Worm (Caenorhabditis elegans): Measurements from ENCODE around the gene rab-30.

DNA sequence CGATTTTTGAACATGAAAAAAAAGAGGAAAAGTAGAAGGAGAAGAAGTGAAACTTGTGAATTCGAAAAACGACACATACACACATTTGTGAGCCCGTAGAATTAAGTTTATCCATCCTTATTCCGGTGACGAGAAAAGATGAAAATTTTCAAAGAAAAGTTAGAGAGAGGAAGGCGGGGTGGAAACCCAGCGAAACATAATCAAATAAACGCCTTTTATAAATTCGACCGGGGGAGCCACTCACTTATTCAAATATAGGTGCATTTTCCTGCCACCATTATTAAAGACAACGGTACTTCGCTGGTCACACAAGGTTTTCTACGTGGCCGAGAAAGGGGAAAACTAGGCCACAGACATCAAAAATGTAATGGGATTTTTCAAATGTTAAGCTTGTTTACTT, 23.1 kb downstream of the rab-30 start:
- TF ChIP-seq nhr-6 (tag; optimal IDR thresholded peaks at IDR 0.05) (no peak), snpc-4 (tag; optimal IDR thresholded peaks at IDR 0.05) (no peak), ztf-7 (tag; optimal IDR thresholded peaks at IDR 0.05) (no peak), lin-29 (GFP tag; IDR thresholded peaks at IDR 0.05) (no peak), jun-1 (tag; optimal IDR thresholded peaks at IDR 0.05) (no peak), ceh-82 (tag; optimal IDR thresholded peaks at IDR 0.05) (no peak), lsy-2 (tag; optimal IDR thresholded peaks at IDR 0.05) (no peak), F37D6.2 (tag; optimal IDR thresholded peaks at IDR 0.05) (no peak), hlh-30 (tag; optimal IDR thresholded peaks at IDR 0.05; ENCODE audit: insufficient read depth) (no peak), ctbp-1 (GFP tag; IDR thresholded peaks at IDR 0.05) (0 out of 2 replicates have a peak, but pooled peaks have one; percentile 37)

Data from whole organism, L4 larva.